Fruit fly (Drosophila melanogaster): ENCODE results near the gene grp.

The grp gene

dm6 chr2L:16719643-16720515 is 40.0 kb downstream of the grp start, which contains the start of gene Cyt-c-p (continued):
- TF ChIP-seq Taf1 (GFP tag; IDR thresholded peaks at IDR 0.05) (no peak), CG10959 (GFP tag; IDR thresholded peaks at IDR 0.05) (no peak), dpn (GFP tag; optimal IDR thresholded peaks at IDR 0.05) (peak; percentile 10 to 57), sens (GFP tag) (peak; percentile 82), Gug (GFP tag; IDR thresholded peaks at IDR 0.05) (no peak), trem (tag; optimal IDR thresholded peaks at IDR 0.05) (peak; percentile 76), tup (GFP tag; optimal IDR thresholded peaks at IDR 0.05) (no peak), Opbp (GFP tag; IDR thresholded peaks at IDR 0.05; ENCODE audit: partially characterized antibody) (peak; percentile 55; the same call in 1 of the 3 replicates), sob (GFP tag; IDR thresholded peaks at IDR 0.05) (peak; percentile 54; the same call in 1 of the 2 replicates), abd-A (tag; optimal IDR thresholded peaks at IDR 0.05) (peak; percentile 94), insv (GFP tag; optimal IDR thresholded peaks at IDR 0.05) (peak in 1 of 2 experiments; percentile 11), Jarid2 (GFP tag; optimal IDR thresholded peaks at IDR 0.05) (peak; percentile 64), ERR (GFP tag; optimal IDR thresholded peaks at IDR 0.05) (peak; percentile 7), row (GFP tag; IDR thresholded peaks at IDR 0.05) (peak; percentile 44; the same call in 2 of the 3 replicates), lilli (GFP tag; optimal IDR thresholded peaks at IDR 0.05) (peak; percentile 38), ase (GFP tag; IDR thresholded peaks at IDR 0.05) (no peak), caup (GFP tag; optimal IDR thresholded peaks at IDR 0.05; ENCODE audit: severe bottlenecking) (peak; percentile 52), Mad (GFP tag; optimal IDR thresholded peaks at IDR 0.05) (no peak), tin (GFP tag; optimal IDR thresholded peaks at IDR 0.05) (no peak), usp (GFP tag; optimal IDR thresholded peaks at IDR 0.05) (no peak), dmrt11E (tag; optimal IDR thresholded peaks at IDR 0.05) (peak; percentile 17), bbx (GFP tag; IDR thresholded peaks at IDR 0.05; ENCODE audit: partially characterized antibody) (peak; percentile 45; the same call in 1 of the 2 replicates), CG7372 (GFP tag; IDR thresholded peaks at IDR 0.05) (no peak), cwo (GFP tag; optimal IDR thresholded peaks at IDR 0.05) (peak; percentile 20), onecut (GFP tag; IDR thresholded peaks at IDR 0.05) (peak; percentile 26; the same call in 1 of the 2 replicates), CG8765 (GFP tag; IDR thresholded peaks at IDR 0.05) (no peak), Dbx (GFP tag; IDR thresholded peaks at IDR 0.05) (peak; percentile 41; the same call in 2 of the 3 replicates), CG6272 (GFP tag; IDR thresholded peaks at IDR 0.05) (no peak; the same call in 1 of the 2 replicates), shn (GFP tag; optimal IDR thresholded peaks at IDR 0.05) (peak; percentile 26), Dp (GFP tag; optimal IDR thresholded peaks at IDR 0.05) (peak; percentile 99), nmo (GFP tag; optimal IDR thresholded peaks at IDR 0.05) (peak; percentile 73), CG33213 (GFP tag; optimal IDR thresholded peaks at IDR 0.05) (peak; percentile 83), amos (GFP tag; IDR thresholded peaks at IDR 0.05; ENCODE audit: partially characterized antibody) (peak; percentile 64; the same call in 1 of the 2 replicates), org-1 (GFP tag; optimal IDR thresholded peaks at IDR 0.05) (no peak), CG7745 (tag; optimal IDR thresholded peaks at IDR 0.05) (no peak), Deaf1 (tag; optimal IDR thresholded peaks at IDR 0.05) (peak; percentile 87), HmgD (GFP tag; optimal IDR thresholded peaks at IDR 0.05) (peak; percentile 62), CG2712 (tag; optimal IDR thresholded peaks at IDR 0.05) (peak; percentile 61), pan (optimal IDR thresholded peaks at IDR 0.05) (no peak), pan (GFP tag; optimal IDR thresholded peaks at IDR 0.05 in 1 of 2, IDR thresholded peaks at IDR 0.05 in 1 of 2) (no peak), CG30403 (GFP tag; optimal IDR thresholded peaks at IDR 0.05) (no peak), E2f1 (GFP tag; IDR thresholded peaks at IDR 0.05) (no peak), NFAT (GFP tag; IDR thresholded peaks at IDR 0.05) (peak; percentile 58; the same call in 1 of the 2 replicates), CG14710 (tag; optimal IDR thresholded peaks at IDR 0.05) (peak; percentile 75), Dfd (GFP tag; optimal IDR thresholded peaks at IDR 0.05) (no peak), HmgZ (tag; optimal IDR thresholded peaks at IDR 0.05) (peak; percentile 80), her (GFP tag; optimal IDR thresholded peaks at IDR 0.05) (peak; percentile 11), Mes4 (GFP tag; optimal IDR thresholded peaks at IDR 0.05) (peak; percentile 7), CG34224 (GFP tag; IDR thresholded peaks at IDR 0.05; ENCODE audit: partially characterized antibody) (peak; percentile 48)
